Worm (Caenorhabditis elegans) whole organism, L1 larva: ENCODE results near the gene F49F1.14.

Experiments
- ceh-90 ChIP-seq: sonication (generic microtip); optimal IDR thresholded peaks from 2 replicates; lab custom pipeline; 2016; ENCODE audit warnings: missing genetic modification characterization, missing compliant biosample characterization
- lin-39 ChIP-seq: fragments of 150-350 bp; optimal IDR thresholded peaks from 2 replicates; lab custom pipeline; 2014; ENCODE audit warnings: missing biosample characterization, missing genetic modification reagents, missing genetic modification characterization
- skn-1 ChIP-seq: fragments of 150-350 bp; optimal IDR thresholded peaks from 2 replicates; lab custom pipeline; 2014; ENCODE audit warnings: missing biosample characterization, missing genetic modification characterization
- swsn-7 ChIP-seq: sonication (generic microtip); optimal IDR thresholded peaks from 2 replicates; lab custom pipeline; 2016; ENCODE audit warnings: missing genetic modification characterization, missing compliant biosample characterization

DNA sequence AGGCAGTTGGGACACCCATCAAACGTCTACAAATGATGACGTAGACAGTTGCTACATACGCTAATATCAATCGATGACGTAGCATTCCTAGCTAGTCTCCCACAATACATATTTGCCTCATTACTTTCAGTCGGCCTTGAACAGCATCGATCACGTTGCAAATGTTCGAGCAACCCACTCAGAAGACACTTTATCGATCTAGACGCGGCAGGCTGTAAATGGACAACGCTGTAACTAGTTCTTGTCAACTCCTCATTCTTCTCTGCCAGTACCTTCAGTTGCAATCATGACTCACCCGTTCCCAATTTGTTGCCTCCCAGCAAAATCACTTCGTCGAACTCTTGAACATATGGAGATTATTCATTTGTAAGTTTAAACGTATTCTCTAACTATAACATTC lies 40.3 kb downstream of the F49F1.14 start, which contains the start of gene pqn-75:
- no peak for TF ChIP-seq swsn-7 (tag; lab: Kevin White, UChicago)
- TF ChIP-seq ceh-90 (tag; lab: Kevin White, UChicago), result no peak
- TF ChIP-seq skn-1 (tag; lab: Kevin White, UChicago), result no peak
- no peak for TF ChIP-seq lin-39 (tag; lab: Kevin White, UChicago)
